Fruit fly (Drosophila melanogaster) whole organism, embryonic: ENCODE data around the gene CG32483.

Experiments used
- B-H2 ChIP-seq: fragments of 200-800 bp; sonication (Bioruptor generic); optimal IDR thresholded peaks from 2 replicates; lab custom pipeline; 2018; ENCODE audit warnings: missing biosample characterization, mild to moderate bottlenecking, missing genetic modification characterization
- Bteb2 ChIP-seq: fragments of 200-800 bp; sonication (Bioruptor generic); optimal IDR thresholded peaks from 2 replicates; lab custom pipeline; 2016; ENCODE audit warnings: missing biosample characterization, missing genetic modification characterization
- CG10366 ChIP-seq: fragments of 200-800 bp; sonication (Bioruptor generic); IDR thresholded peaks from 2 replicates; pipeline ENCODE4 v1.3.6; 2022; ENCODE audit warnings: missing biosample characterization, missing genetic modification characterization
- CG11504 ChIP-seq: fragments of 200-800 bp; sonication (Bioruptor generic); optimal IDR thresholded peaks from 3 replicates; lab custom pipeline; 2019; ENCODE audit warnings: missing biosample characterization, mild to moderate bottlenecking, missing genetic modification characterization, moderate library complexity
- CG12299 ChIP-seq: fragments of 200-800 bp; sonication (Bioruptor generic); optimal IDR thresholded peaks from 2 replicates; lab custom pipeline; 2018; ENCODE audit warnings: missing biosample characterization, mild to moderate bottlenecking, missing genetic modification characterization
- CG12744 ChIP-seq: fragments of 200-800 bp; sonication (Bioruptor generic); optimal IDR thresholded peaks from 2 replicates; lab custom pipeline; 2016; ENCODE audit warnings: missing biosample characterization, missing genetic modification characterization
- CG13296 ChIP-seq: fragments of 200-800 bp; sonication (Bioruptor generic); optimal IDR thresholded peaks from 3 replicates; lab custom pipeline; 2018; ENCODE audit warnings: missing biosample characterization, mild to moderate bottlenecking, missing genetic modification characterization
- CG13894 ChIP-seq: fragments of 200-800 bp; sonication (Bioruptor generic); optimal IDR thresholded peaks from 3 replicates; lab custom pipeline; 2018; ENCODE audit warnings: missing biosample characterization, mild to moderate bottlenecking, missing genetic modification characterization, moderate library complexity
- CG14050 ChIP-seq: fragments of 200-800 bp; sonication (Bioruptor generic); IDR thresholded peaks from 3 replicates; pipeline ENCODE4 v1.3.6; 2022; ENCODE audit warnings: missing biosample characterization, missing genetic modification characterization
- CG14667 ChIP-seq: fragments of 200-800 bp; sonication (Bioruptor generic); IDR thresholded peaks from 2 replicates; pipeline ENCODE4 v1.3.6; 2022; ENCODE audit warnings: missing biosample characterization, missing genetic modification characterization
- CG1529 ChIP-seq: fragments of 200-800 bp; sonication (Bioruptor generic); optimal IDR thresholded peaks from 3 replicates; lab custom pipeline; 2018; ENCODE audit warnings: missing biosample characterization, missing genetic modification characterization
- CG16863 ChIP-seq: fragments of 200-800 bp; sonication (Bioruptor generic); optimal IDR thresholded peaks from 3 replicates; lab custom pipeline; 2016; ENCODE audit warnings: missing biosample characterization, missing genetic modification characterization
- CG17186 ChIP-seq: fragments of 200-800 bp; sonication (Bioruptor generic); optimal IDR thresholded peaks from 3 replicates; lab custom pipeline; 2017; ENCODE audit warnings: missing biosample characterization, missing genetic modification reagents, missing genetic modification characterization
- CG17328 ChIP-seq: fragments of 200-800 bp; sonication (Bioruptor generic); IDR thresholded peaks from 2 replicates; pipeline ENCODE4 v1.3.6; 2022; ENCODE audit warnings: missing biosample characterization, missing genetic modification characterization
- CG32767 ChIP-seq: fragments of 200-800 bp; sonication (Bioruptor generic); IDR thresholded peaks from 2 replicates; pipeline ENCODE4 v1.3.6; 2022; ENCODE audit warnings: missing biosample characterization, missing genetic modification characterization
- CG3726 ChIP-seq: fragments of 200-800 bp; sonication (Bioruptor generic); IDR thresholded peaks from 3 replicates; pipeline ENCODE4, ENCODE4 v1.3.6; 2022; ENCODE audit warnings: missing biosample characterization, missing genetic modification characterization
- CG8478 ChIP-seq: fragments of >200 bp; optimal IDR thresholded peaks from 2 replicates; lab custom pipeline; 2018
- CG8944 ChIP-seq: fragments of 200-800 bp; sonication (Bioruptor generic); optimal IDR thresholded peaks from 3 replicates; lab custom pipeline; 2016; ENCODE audit warnings: missing biosample characterization, missing genetic modification characterization
- Ets65A ChIP-seq: fragments of 200-800 bp; sonication (Bioruptor generic); peaks from one replicate; lab custom pipeline; 2016; ENCODE audit warnings: missing biosample characterization, missing genetic modification characterization
- Fer2 ChIP-seq: fragments of 200-800 bp; sonication (Bioruptor generic); optimal IDR thresholded peaks from 2 replicates; lab custom pipeline; 2018; ENCODE audit warnings: missing biosample characterization, mild to moderate bottlenecking, missing genetic modification characterization, moderate library complexity
- H15 ChIP-seq: fragments of 200-800 bp; sonication (Bioruptor generic); IDR thresholded peaks from 3 replicates; pipeline ENCODE4 v1.3.6; 2022; ENCODE audit warnings: missing biosample characterization, missing genetic modification characterization
- HLHmδ ChIP-seq: fragments of 200-800 bp; sonication (Bioruptor generic); optimal IDR thresholded peaks from 2 replicates; lab custom pipeline; 2018; ENCODE audit warnings: missing biosample characterization, mild to moderate bottlenecking, missing genetic modification characterization, moderate library complexity
- Mrtf ChIP-seq: fragments of 200-800 bp; sonication (Bioruptor generic); IDR thresholded peaks from 3 replicates; pipeline ENCODE4 v1.3.6; 2022; ENCODE audit warnings: missing biosample characterization, missing genetic modification characterization
- Nf-YA ChIP-seq: fragments of 200-800 bp; sonication (Bioruptor generic); IDR thresholded peaks from 2 replicates; pipeline ENCODE4 v1.3.6; 2022; ENCODE audit warnings: missing biosample characterization, missing genetic modification characterization
- Optix ChIP-seq: fragments of 200-800 bp; sonication (Bioruptor generic); IDR thresholded peaks from 3 replicates; pipeline ENCODE4 v1.3.6; 2022; ENCODE audit warnings: missing biosample characterization, missing genetic modification characterization
- Scr ChIP-seq: fragments of 200-800 bp; sonication (Bioruptor generic); IDR thresholded peaks from 2 replicates; pipeline ENCODE4 v1.3.6; 2022; ENCODE audit warnings: missing biosample characterization, missing genetic modification characterization; ENCODE audit not compliant: partially characterized antibody
- Six4 ChIP-seq: fragments of 200-800 bp; sonication (Bioruptor generic); optimal IDR thresholded peaks from 2 replicates; lab custom pipeline; 2016; ENCODE audit warnings: missing biosample characterization, missing genetic modification characterization
- Xrp1 ChIP-seq: fragments of 200-800 bp; sonication (Bioruptor generic); IDR thresholded peaks from 2 replicates; pipeline ENCODE4 v1.3.6; 2022; ENCODE audit warnings: missing biosample characterization, missing genetic modification characterization
- ase ChIP-seq: fragments of 200-800 bp; sonication (Bioruptor generic); IDR thresholded peaks from 3 replicates; pipeline ENCODE4 v1.3.6; 2022; ENCODE audit warnings: missing biosample characterization, missing genetic modification characterization
- chm ChIP-seq: fragments of 200-800 bp; sonication (Bioruptor generic); IDR thresholded peaks from 2 replicates; pipeline ENCODE4 v1.3.6; 2022; ENCODE audit warnings: missing biosample characterization, missing genetic modification characterization
- corto ChIP-seq: fragments of 200-800 bp; sonication (Bioruptor generic); optimal IDR thresholded peaks from 2 replicates; lab custom pipeline; 2016; ENCODE audit warnings: missing biosample characterization, mild to moderate bottlenecking, missing genetic modification characterization, moderate library complexity
- fd102C ChIP-seq: fragments of 200-800 bp; sonication (Bioruptor generic); optimal IDR thresholded peaks from 2 replicates; lab custom pipeline; 2018; ENCODE audit warnings: missing biosample characterization, mild to moderate bottlenecking, missing genetic modification characterization, moderate library complexity
- grau ChIP-seq: fragments of 200-800 bp; optimal IDR thresholded peaks from 3 replicates; lab custom pipeline; 2019; ENCODE audit warnings: missing biosample characterization, mild to moderate bottlenecking, missing genetic modification characterization, moderate library complexity
- hkb ChIP-seq, 2 experiments: fragments of 200-800 bp in 1 of 2; fragments of >200 bp in 1 of 2; sonication (Bioruptor generic) in 1 of 2; IDR thresholded peaks in 1 of 2; optimal IDR thresholded peaks in 1 of 2; 2 replicates each; pipeline versions ENCODE4 v1.3.6 to Lab custom; 2017 to 2022; ENCODE audit warnings: missing biosample characterization in 1 of 2, missing genetic modification characterization in 1 of 2
- lbe ChIP-seq: fragments of 200-800 bp; sonication (Bioruptor generic); optimal IDR thresholded peaks from 2 replicates; lab custom pipeline; 2016; ENCODE audit warnings: missing biosample characterization, mild to moderate bottlenecking, missing genetic modification characterization
- nom ChIP-seq: fragments of 200-800 bp; sonication (Bioruptor generic); optimal IDR thresholded peaks from 2 replicates; lab custom pipeline; 2017; ENCODE audit warnings: missing biosample characterization, missing genetic modification characterization, mild to moderate bottlenecking, moderate library complexity, missing genetic modification reagents
- oc ChIP-seq: fragments of 200-800 bp; sonication (Bioruptor generic); optimal IDR thresholded peaks from 2 replicates; lab custom pipeline; 2018; ENCODE audit warnings: missing biosample characterization, mild to moderate bottlenecking, missing genetic modification characterization, moderate library complexity
- pfk ChIP-seq: fragments of 200-800 bp; sonication (Bioruptor generic); optimal IDR thresholded peaks from 2 replicates; lab custom pipeline; 2018; ENCODE audit warnings: missing biosample characterization, mild to moderate bottlenecking, missing genetic modification characterization, moderate library complexity
- prd ChIP-seq, 3 experiments: fragments of >200 bp in 2 of 3; fragments of 200-800 bp in 1 of 3; sonication (Bioruptor generic) in 1 of 3; optimal IDR thresholded peaks in 2 of 3; IDR thresholded peaks in 1 of 3; 2 replicates in 2 of 3; 3 replicates in 1 of 3; pipeline versions ENCODE4 v1.3.6 to Lab custom; 2017 to 2022; ENCODE audit warnings: missing biosample characterization in 1 of 3, missing genetic modification characterization in 1 of 3
- row ChIP-seq: fragments of 200-800 bp; sonication (Bioruptor generic); IDR thresholded peaks from 3 replicates; pipeline ENCODE4 v1.3.6; 2022; ENCODE audit warnings: missing biosample characterization, missing genetic modification characterization
- sd ChIP-seq: fragments of 200-800 bp; sonication (Bioruptor generic); optimal IDR thresholded peaks from 3 replicates; lab custom pipeline; 2018; ENCODE audit warnings: missing biosample characterization, mild to moderate bottlenecking, missing genetic modification characterization, moderate library complexity
- sens ChIP-seq: fragments of 200-800 bp; sonication (Bioruptor generic); peaks from one replicate; lab custom pipeline; 2016; ENCODE audit warnings: missing biosample characterization, missing genetic modification characterization
- sens-2 ChIP-seq: fragments of 200-800 bp; sonication (Bioruptor generic); IDR thresholded peaks from 2 replicates; pipeline ENCODE4 v1.3.6; 2022; ENCODE audit warnings: missing biosample characterization, missing genetic modification characterization
- slbo ChIP-seq: fragments of 200-800 bp; sonication (Bioruptor generic); IDR thresholded peaks from 2 replicates; pipeline ENCODE4 v1.3.6; 2022; ENCODE audit warnings: missing biosample characterization, missing genetic modification characterization
- slp2 ChIP-seq: fragments of 200-800 bp; sonication (Bioruptor generic); optimal IDR thresholded peaks from 2 replicates; lab custom pipeline; 2016; ENCODE audit warnings: missing biosample characterization, missing genetic modification characterization
- vnd ChIP-seq: fragments of 200-800 bp; sonication (Bioruptor generic); IDR thresholded peaks from 3 replicates; pipeline ENCODE4 v1.3.6; 2022; ENCODE audit warnings: missing biosample characterization, missing genetic modification characterization; ENCODE audit not compliant: partially characterized antibody

CG32483 gene

dm6 chr3L:673324-673723 is 16.6 kb downstream of the CG32483 start (continued):
- no peak for TF ChIP-seq CG13296 (GFP tag; lab: Kevin White, UChicago)
- no peak for TF ChIP-seq CG12744
- TF ChIP-seq CG17186 (GFP tag; lab: Kevin White, UChicago) = no peak
- no peak for TF ChIP-seq CG1529 (GFP tag; lab: Kevin White, UChicago)
- 0 out of 2 replicates have a peak, but pooled peaks have one; percentile 13 for TF ChIP-seq Scr
- peak; percentile 30; the same call in 1 of the 2 replicates for TF ChIP-seq chm (GFP tag; lab: Robert Waterston, UW)
- TF ChIP-seq sens-2 (GFP tag; lab: Robert Waterston, UW) = no peak
- peak; percentile 12 for TF ChIP-seq oc (tag; lab: Kevin White, UChicago)
- no peak for TF ChIP-seq CG8944
- TF ChIP-seq CG8478 (lab: Kevin White, UChicago) = no peak
- TF ChIP-seq sd = peak; percentile 63
- no peak for TF ChIP-seq CG13894 (tag; lab: Kevin White, UChicago)
- TF ChIP-seq CG11504 (tag; lab: Kevin White, UChicago) = peak; percentile 0
- no peak for TF ChIP-seq CG12299 (tag; lab: Kevin White, UChicago)
- TF ChIP-seq HLHmδ (GFP tag; lab: Kevin White, UChicago) = no peak
- TF ChIP-seq hkb (optimal IDR thresholded peaks at IDR 0.05; lab: Kevin White, UChicago) = peak; percentile 63
- no peak for TF ChIP-seq hkb (GFP tag; IDR thresholded peaks at IDR 0.05; lab: Robert Waterston, UW)

DNA sequence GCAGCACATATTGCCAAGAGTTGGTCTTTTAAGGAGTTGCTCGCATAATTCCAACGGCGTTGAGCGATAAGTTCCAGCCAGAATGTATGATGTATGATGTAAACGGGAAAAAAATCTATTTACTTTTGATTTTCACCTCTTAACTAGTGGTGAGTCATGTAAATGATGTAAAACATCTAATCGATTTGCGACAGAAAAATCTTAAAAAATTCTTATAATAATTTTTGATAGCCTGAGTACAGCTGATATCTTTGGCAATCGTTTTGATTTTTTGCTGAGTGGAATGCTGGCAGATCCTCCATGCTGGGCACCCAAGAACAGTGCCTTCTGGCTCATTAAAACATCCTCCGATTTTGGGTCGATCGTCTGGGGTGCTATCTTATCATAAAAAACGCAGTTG is 23.3 kb downstream of the CG32483 start:
- TF ChIP-seq CG14050 (no peak), Bteb2 (GFP tag; lab: Kevin White, UChicago) (no peak), B-H2 (GFP tag; lab: Kevin White, UChicago) (no peak)

dm6 chr3L:663880-664279 is 26.0 kb downstream of the CG32483 start:
- TF ChIP-seq CG16863 (GFP tag; lab: Kevin White, UChicago) (no peak), lbe (GFP tag; lab: Kevin White, UChicago) (peak; percentile 81), CG17328 (GFP tag; lab: Robert Waterston, UW) (no peak), Six4 (GFP tag; lab: Kevin White, UChicago) (no peak), Mrtf (GFP tag; lab: Robert Waterston, UW) (no peak), row (peak; percentile 22; the same call in 1 of the 3 replicates), fd102C (GFP tag; lab: Kevin White, UChicago) (no peak), nom (GFP tag; lab: Kevin White, UChicago) (peak; percentile 1), CG3726 (GFP tag; lab: Robert Waterston, UW) (0 out of 3 replicates have a peak, but pooled peaks have one; percentile 28), Optix (GFP tag; lab: Robert Waterston, UW) (no peak), CG10366 (no peak), ase (GFP tag; lab: Robert Waterston, UW) (no peak), grau (tag; lab: Kevin White, UChicago) (peak; percentile 30), CG14667 (GFP tag; lab: Robert Waterston, UW) (peak; percentile 22; the same call in 1 of the 2 replicates), Ets65A (GFP tag; lab: Kevin White, UChicago) (peak; percentile 50), vnd (GFP tag; lab: Robert Waterston, UW) (no peak), H15 (GFP tag; lab: Robert Waterston, UW) (0 out of 3 replicates have a peak, but pooled peaks have one; percentile 24), CG32767 (GFP tag; lab: Robert Waterston, UW) (no peak), pfk (GFP tag; lab: Kevin White, UChicago) (no peak), Fer2 (no peak), HLHmδ (GFP tag; lab: Kevin White, UChicago) (no peak), prd (optimal IDR thresholded peaks at IDR 0.05; lab: Kevin White, UChicago) (no peak), prd (GFP tag; IDR thresholded peaks at IDR 0.05; lab: Robert Waterston, UW) (peak; percentile 51; the same call in 1 of the 3 replicates), Xrp1 (GFP tag; lab: Robert Waterston, UW) (peak; percentile 29; the same call in 1 of the 2 replicates), sens (GFP tag; lab: Kevin White, UChicago) (peak; percentile 25), corto (peak; percentile 47), Nf-YA (no peak), slbo (GFP tag; lab: Robert Waterston, UW) (0 out of 2 replicates have a peak, but pooled peaks have one; percentile 5), slp2 (GFP tag; lab: Kevin White, UChicago) (no peak)
